Worm (Caenorhabditis elegans) whole organism, mixed stage, embryonic: Measurements from ENCODE around the gene ceh-28.

Source experiments
- lin-13 ChIP-seq: fragments of 150-350 bp; optimal IDR thresholded peaks from 2 replicates; lab custom pipeline; 2014; ENCODE audit warnings: missing biosample characterization, missing genetic modification characterization
- lin-32 ChIP-seq: fragments of 200-800 bp; sonication (Bioruptor generic); optimal IDR thresholded peaks from 2 replicates; lab custom pipeline; 2018; ENCODE audit warnings: mild to moderate bottlenecking, missing genetic modification characterization, missing compliant biosample characterization
- mab-5 ChIP-seq: fragments of 150-350 bp; optimal IDR thresholded peaks from 2 replicates; lab custom pipeline; 2014; ENCODE audit warnings: missing biosample characterization, missing genetic modification characterization
- nhr-12 ChIP-seq: fragments of 150-350 bp; optimal IDR thresholded peaks from 2 replicates; lab custom pipeline; 2014; ENCODE audit warnings: missing biosample characterization, missing genetic modification characterization
- nhr-76 ChIP-seq: sonication (generic microtip); optimal IDR thresholded peaks from 2 replicates; lab custom pipeline; 2017; ENCODE audit warnings: missing biosample characterization, missing genetic modification characterization
- ztf-11 ChIP-seq: fragments of 150-350 bp; optimal IDR thresholded peaks from 2 replicates; lab custom pipeline; 2014; ENCODE audit warnings: missing biosample characterization, missing genetic modification characterization

ce11 chrX:13034333-13034732, 40.1 kb upstream of the ceh-28 start:
- no peak for TF ChIP-seq lin-13
- no peak for TF ChIP-seq ztf-11 (tag; lab: Kevin White, UChicago)
- no peak for TF ChIP-seq nhr-12 (tag; lab: Kevin White, UChicago)
- no peak for TF ChIP-seq lin-32 (GFP tag; lab: Kevin White, UChicago)
- TF ChIP-seq nhr-76 (tag; lab: Kevin White, UChicago) = no peak
- TF ChIP-seq mab-5 (tag; lab: Kevin White, UChicago) = no peak
